Fruit fly (Drosophila melanogaster) whole organism, embryonic: ENCODE data around the gene CG9664.

Source experiments
- Atf-2 ChIP-seq: fragments of 200-800 bp; sonication (Bioruptor generic); optimal IDR thresholded peaks from 2 replicates; lab custom pipeline; 2016; ENCODE audit warnings: missing biosample characterization, missing genetic modification characterization
- CG10274 ChIP-seq: fragments of 200-800 bp; sonication (Bioruptor generic); optimal IDR thresholded peaks from 3 replicates; lab custom pipeline; 2017; ENCODE audit warnings: missing biosample characterization, mild to moderate bottlenecking, missing genetic modification characterization
- CG10654 ChIP-seq: fragments of 200-800 bp; sonication (Bioruptor generic); optimal IDR thresholded peaks from 2 replicates; lab custom pipeline; 2016; ENCODE audit warnings: missing biosample characterization, missing genetic modification characterization
- CG12071 ChIP-seq: fragments of 200-800 bp; sonication (Bioruptor generic); optimal IDR thresholded peaks from 3 replicates; lab custom pipeline; 2018; ENCODE audit warnings: missing biosample characterization, mild to moderate bottlenecking, missing genetic modification characterization
- CG12155 ChIP-seq: fragments of 200-800 bp; sonication (Bioruptor generic); optimal IDR thresholded peaks from 3 replicates; lab custom pipeline; 2016; ENCODE audit warnings: missing biosample characterization, missing genetic modification characterization
- CG12659 ChIP-seq: fragments of 200-800 bp; sonication (Bioruptor generic); optimal IDR thresholded peaks from 3 replicates; lab custom pipeline; 2017; ENCODE audit warnings: mild to moderate bottlenecking, missing biosample characterization, missing genetic modification reagents, missing genetic modification characterization
- CG1603 ChIP-seq: fragments of 200-800 bp; sonication (Bioruptor generic); optimal IDR thresholded peaks from 2 replicates; lab custom pipeline; 2019; ENCODE audit warnings: missing biosample characterization, mild to moderate bottlenecking, missing genetic modification characterization, moderate library complexity
- CG16863 ChIP-seq: fragments of 200-800 bp; sonication (Bioruptor generic); optimal IDR thresholded peaks from 3 replicates; lab custom pipeline; 2016; ENCODE audit warnings: missing biosample characterization, missing genetic modification characterization
- CG2199 ChIP-seq: fragments of 200-800 bp; sonication (Bioruptor generic); IDR thresholded peaks from 3 replicates; pipeline ENCODE4 v1.3.6; 2022; ENCODE audit warnings: missing biosample characterization, missing genetic modification characterization
- CG31365 ChIP-seq: fragments of 200-800 bp; sonication (Bioruptor generic); optimal IDR thresholded peaks from 2 replicates; lab custom pipeline; 2018; ENCODE audit warnings: missing biosample characterization, mild to moderate bottlenecking, missing genetic modification characterization
- CG32767 ChIP-seq: fragments of 200-800 bp; sonication (Bioruptor generic); IDR thresholded peaks from 2 replicates; pipeline ENCODE4 v1.3.6; 2022; ENCODE audit warnings: missing biosample characterization, missing genetic modification characterization
- CG3407 ChIP-seq: fragments of 200-800 bp; sonication (Bioruptor generic); optimal IDR thresholded peaks from 2 replicates; lab custom pipeline; 2018; ENCODE audit warnings: missing biosample characterization, mild to moderate bottlenecking, missing genetic modification characterization
- CG3995 ChIP-seq: fragments of 200-800 bp; sonication (Bioruptor generic); optimal IDR thresholded peaks from 3 replicates; lab custom pipeline; 2016; ENCODE audit warnings: missing biosample characterization, missing genetic modification characterization
- CG5953 ChIP-seq: fragments of 200-800 bp; sonication (Bioruptor generic); IDR thresholded peaks from 2 replicates; pipeline ENCODE4 v1.3.6; 2022; ENCODE audit warnings: missing biosample characterization, missing genetic modification characterization
- CG8089 ChIP-seq: fragments of 200-800 bp; sonication (Bioruptor generic); optimal IDR thresholded peaks from 3 replicates; lab custom pipeline; 2016; ENCODE audit warnings: missing biosample characterization, missing genetic modification characterization
- CG8765 ChIP-seq: fragments of 200-800 bp; sonication (Bioruptor generic); IDR thresholded peaks from 2 replicates; pipeline ENCODE4 v1.3.6; 2022; ENCODE audit warnings: missing biosample characterization, missing genetic modification characterization
- Chrac-16 ChIP-seq: fragments of 200-800 bp; sonication (Bioruptor generic); optimal IDR thresholded peaks from 3 replicates; lab custom pipeline; 2016; ENCODE audit warnings: missing biosample characterization, missing genetic modification characterization
- D ChIP-seq, 2 experiments: fragments of 200-800 bp in 1 of 2; fragments of >200 bp in 1 of 2; sonication (Bioruptor generic) in 1 of 2; optimal IDR thresholded peaks; 2 replicates in 1 of 2; 3 replicates in 1 of 2; lab custom pipeline; 2017; ENCODE audit warnings: mild to moderate bottlenecking in 1 of 2, missing biosample characterization in 1 of 2, missing genetic modification characterization in 1 of 2, missing genetic modification reagents in 1 of 2
- D19A ChIP-seq: fragments of 200-800 bp; optimal IDR thresholded peaks from 3 replicates; lab custom pipeline; 2019; ENCODE audit warnings: missing biosample characterization, mild to moderate bottlenecking, missing genetic modification characterization, moderate library complexity
- Dip2 ChIP-seq: fragments of 200-800 bp; sonication (Bioruptor generic); IDR thresholded peaks from 2 replicates; pipeline ENCODE4 v1.3.6; 2022; ENCODE audit warnings: missing biosample characterization, missing genetic modification characterization
- Fer1 ChIP-seq: fragments of 200-800 bp; sonication (Bioruptor generic); optimal IDR thresholded peaks from 2 replicates; lab custom pipeline; 2017; ENCODE audit warnings: missing biosample characterization, mild to moderate bottlenecking, missing genetic modification characterization
- GATAe ChIP-seq: fragments of 200-800 bp; sonication (Bioruptor generic); conservative IDR thresholded peaks from 2 replicates; pipeline ENCODE4 v1.3.6; 2022; ENCODE audit warnings: missing biosample characterization, missing genetic modification characterization
- H2.0 ChIP-seq: fragments of 200-800 bp; sonication (Bioruptor generic); IDR thresholded peaks from 2 replicates; pipeline ENCODE4 v1.3.6; 2022; ENCODE audit warnings: missing biosample characterization, missing genetic modification characterization
- HLH54F ChIP-seq: fragments of 200-800 bp; sonication (Bioruptor generic); optimal IDR thresholded peaks from 3 replicates; lab custom pipeline; 2016; ENCODE audit warnings: missing biosample characterization, missing genetic modification characterization
- HLHmδ ChIP-seq: fragments of 200-800 bp; sonication (Bioruptor generic); optimal IDR thresholded peaks from 2 replicates; lab custom pipeline; 2018; ENCODE audit warnings: missing biosample characterization, mild to moderate bottlenecking, missing genetic modification characterization, moderate library complexity
- MBD-R2 ChIP-seq: fragments of 200-800 bp; sonication (Bioruptor generic); IDR thresholded peaks from 2 replicates; pipeline ENCODE4 v1.3.6; 2022; ENCODE audit warnings: missing biosample characterization, missing genetic modification characterization
- NK7.1 ChIP-seq: fragments of 200-800 bp; sonication (Bioruptor generic); optimal IDR thresholded peaks from 3 replicates; lab custom pipeline; 2016; ENCODE audit warnings: missing biosample characterization, missing genetic modification characterization
- Nf-YA ChIP-seq: fragments of 200-800 bp; sonication (Bioruptor generic); IDR thresholded peaks from 2 replicates; pipeline ENCODE4 v1.3.6; 2022; ENCODE audit warnings: missing biosample characterization, missing genetic modification characterization
- Six4 ChIP-seq: fragments of 200-800 bp; sonication (Bioruptor generic); optimal IDR thresholded peaks from 2 replicates; lab custom pipeline; 2016; ENCODE audit warnings: missing biosample characterization, missing genetic modification characterization
- Stat92E ChIP-seq, 3 experiments: fragments of >200 bp in 2 of 3; fragments of 200-800 bp in 1 of 3; sonication (Bioruptor generic) in 1 of 3; optimal IDR thresholded peaks; 2 replicates each; lab custom pipeline; 2017 to 2019; ENCODE audit warnings: missing biosample characterization in 3 of 3, missing genetic modification characterization in 3 of 3, mild to moderate bottlenecking in 1 of 3, moderate library complexity in 1 of 3
- Trl ChIP-seq, 3 experiments: fragments of >200 bp in 2 of 3; fragments of 200-800 bp in 1 of 3; sonication (Bioruptor generic) in 1 of 3; optimal IDR thresholded peaks; 2 replicates in 1 of 3; 3 replicates in 2 of 3; lab custom pipeline; 2016 to 2017; ENCODE audit warnings: missing biosample characterization in 1 of 3, missing genetic modification characterization in 1 of 3
- Xbp1 ChIP-seq: fragments of 200-800 bp; sonication (Bioruptor generic); optimal IDR thresholded peaks from 3 replicates; lab custom pipeline; 2016; ENCODE audit warnings: missing biosample characterization, mild to moderate bottlenecking, missing genetic modification characterization
- abd-A ChIP-seq: fragments of 200-800 bp; sonication (Bioruptor generic); optimal IDR thresholded peaks from 3 replicates; lab custom pipeline; 2019; ENCODE audit warnings: missing biosample characterization, mild to moderate bottlenecking, missing genetic modification characterization, moderate library complexity
- aop ChIP-seq: fragments of 200-800 bp; sonication (Bioruptor generic); IDR thresholded peaks from 2 replicates; pipeline ENCODE4 v1.3.6; 2022; ENCODE audit warnings: missing biosample characterization, missing genetic modification characterization
- bbx ChIP-seq: fragments of 200-800 bp; sonication (Bioruptor generic); IDR thresholded peaks from 2 replicates; pipeline ENCODE4 v1.3.6; 2022; ENCODE audit warnings: missing biosample characterization, missing genetic modification characterization; ENCODE audit not compliant: partially characterized antibody
- bsh ChIP-seq, 2 experiments: fragments of 200-800 bp; sonication (Bioruptor generic); optimal IDR thresholded peaks; 2 replicates each; lab custom pipeline; 2017 to 2018; ENCODE audit warnings: mild to moderate bottlenecking in 2 of 2, missing biosample characterization in 2 of 2, missing genetic modification characterization in 2 of 2, moderate library complexity in 1 of 2
- chm ChIP-seq: fragments of 200-800 bp; sonication (Bioruptor generic); IDR thresholded peaks from 2 replicates; pipeline ENCODE4 v1.3.6; 2022; ENCODE audit warnings: missing biosample characterization, missing genetic modification characterization
- ci ChIP-seq: fragments of 200-800 bp; sonication (Bioruptor generic); IDR thresholded peaks from 3 replicates; pipeline ENCODE4 v1.3.6; 2022; ENCODE audit warnings: missing biosample characterization, missing genetic modification characterization
- en ChIP-seq: fragments of 200-800 bp; sonication (Bioruptor generic); optimal IDR thresholded peaks from 2 replicates; lab custom pipeline; 2016; ENCODE audit warnings: missing biosample characterization, missing genetic modification characterization
- nerfin-1 ChIP-seq: fragments of 200-800 bp; sonication (Bioruptor generic); optimal IDR thresholded peaks from 3 replicates; lab custom pipeline; 2019; ENCODE audit warnings: missing biosample characterization, mild to moderate bottlenecking, missing genetic modification characterization, moderate library complexity
- pzg ChIP-seq: fragments of 200-800 bp; sonication (Bioruptor generic); optimal IDR thresholded peaks from 3 replicates; lab custom pipeline; 2018; ENCODE audit warnings: missing biosample characterization, mild to moderate bottlenecking, missing genetic modification characterization, moderate library complexity
- ranshi ChIP-seq: fragments of 200-800 bp; sonication (Bioruptor generic); IDR thresholded peaks from 2 replicates; pipeline ENCODE4 v1.3.6; 2022; ENCODE audit warnings: missing biosample characterization, missing genetic modification characterization
- row ChIP-seq: fragments of 200-800 bp; sonication (Bioruptor generic); IDR thresholded peaks from 3 replicates; pipeline ENCODE4 v1.3.6; 2022; ENCODE audit warnings: missing biosample characterization, missing genetic modification characterization
- sens ChIP-seq: fragments of 200-800 bp; sonication (Bioruptor generic); peaks from one replicate; lab custom pipeline; 2016; ENCODE audit warnings: missing biosample characterization, missing genetic modification characterization
- slou ChIP-seq: fragments of 200-800 bp; sonication (Bioruptor generic); optimal IDR thresholded peaks from 3 replicates; lab custom pipeline; 2016; ENCODE audit warnings: missing biosample characterization, missing genetic modification characterization
- so ChIP-seq: fragments of 200-800 bp; sonication (Bioruptor generic); IDR thresholded peaks from 3 replicates; pipeline ENCODE4 v1.3.6; 2022; ENCODE audit warnings: missing biosample characterization, missing genetic modification characterization
- sob ChIP-seq: fragments of 200-800 bp; sonication (Bioruptor generic); IDR thresholded peaks from 2 replicates; pipeline ENCODE4 v1.3.6; 2022; ENCODE audit warnings: missing biosample characterization, missing genetic modification characterization
- tna ChIP-seq: fragments of 200-800 bp; sonication (Bioruptor generic); IDR thresholded peaks from 2 replicates; pipeline ENCODE4 v1.3.6; 2022; ENCODE audit warnings: missing biosample characterization, missing genetic modification characterization; ENCODE audit not compliant: partially characterized antibody

CG9664 gene

DNA sequence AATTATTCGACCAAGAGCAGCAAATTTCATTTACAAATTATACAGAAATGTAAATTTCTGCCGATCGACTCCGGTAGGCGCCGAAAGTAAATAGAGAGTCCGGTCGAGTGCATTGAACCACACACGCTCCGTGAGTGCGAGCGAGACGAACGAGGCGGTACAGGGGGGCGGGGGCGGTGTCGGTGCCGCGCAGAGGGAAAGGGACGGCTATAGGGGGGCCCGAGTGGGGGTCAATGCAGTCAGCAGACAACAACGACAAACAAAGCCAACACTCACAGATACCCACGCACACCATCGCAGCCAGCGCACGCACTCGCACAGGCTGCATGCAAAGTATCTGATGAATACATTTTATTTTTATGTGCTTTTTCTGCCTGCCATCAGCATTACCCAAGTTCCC is 44.9 kb upstream of the CG9664 start (continued):
- no peak for TF ChIP-seq NK7.1 (GFP tag; lab: Kevin White, UChicago)
- no peak for TF ChIP-seq CG8765 (GFP tag; lab: Robert Waterston, UW)
- TF ChIP-seq HLH54F, result no peak
- TF ChIP-seq abd-A, result peak; percentile 67
- 0 out of 3 replicates have a peak, but pooled peaks have one; percentile 19 for TF ChIP-seq CG2199
- no peak for TF ChIP-seq CG1603 (tag; lab: Kevin White, UChicago)
- TF ChIP-seq Dip2, result no peak
- no peak for TF ChIP-seq pzg (GFP tag; lab: Kevin White, UChicago)
- TF ChIP-seq CG12155 (GFP tag; lab: Kevin White, UChicago), result no peak
- no peak for TF ChIP-seq CG12071 (GFP tag; lab: Kevin White, UChicago)
- no peak for TF ChIP-seq CG12659 (GFP tag; lab: Kevin White, UChicago)

DNA sequence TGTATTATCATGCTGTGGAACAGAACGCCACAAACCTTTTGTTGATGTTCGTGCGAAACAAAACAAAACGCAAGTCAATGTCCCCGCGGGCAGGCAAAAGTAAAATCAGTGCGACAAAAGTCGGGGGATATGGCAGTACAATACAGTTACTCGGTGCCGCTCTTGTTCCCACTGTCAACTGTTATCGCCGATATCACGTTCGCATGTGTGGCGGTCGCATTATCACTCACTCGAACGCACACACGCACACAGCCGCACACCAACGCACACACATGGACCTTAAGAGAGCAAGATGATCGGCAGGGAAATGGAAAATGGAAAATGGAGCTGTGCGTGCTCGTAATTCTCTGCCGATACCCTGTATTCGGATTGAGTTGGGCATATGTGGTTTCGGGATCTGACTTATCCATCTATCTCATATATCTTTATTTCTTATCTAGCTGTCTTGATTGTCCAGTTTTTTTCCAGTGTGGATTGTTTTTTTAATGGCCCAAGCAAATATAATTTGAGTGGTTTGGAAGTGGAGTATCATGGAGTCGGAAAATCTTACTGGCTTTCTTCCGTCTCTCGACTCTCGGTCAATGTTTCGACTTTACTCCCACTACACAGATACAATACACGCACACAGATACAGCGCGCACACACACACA is 44.2 kb upstream of the CG9664 start:
- peak; percentile 86 for TF ChIP-seq Atf-2
- peak; percentile 65 for TF ChIP-seq H2.0 (GFP tag; lab: Robert Waterston, UW)
- TF ChIP-seq CG10654 (GFP tag; lab: Kevin White, UChicago), result peak; percentile 80
- TF ChIP-seq Fer1, result no peak
- 0 out of 2 replicates have a peak, but pooled peaks have one; percentile 7 for TF ChIP-seq aop
- TF ChIP-seq sob (GFP tag; lab: Robert Waterston, UW), result peak; percentile 48; the same call in 1 of the 2 replicates
- peak; percentile 68 to 96 for TF ChIP-seq bsh (GFP tag; optimal IDR thresholded peaks at IDR 0.05; lab: Kevin White, UChicago)
- TF ChIP-seq sens (GFP tag; lab: Kevin White, UChicago), result peak; percentile 98
- TF ChIP-seq D19A (tag; lab: Kevin White, UChicago), result peak; percentile 73
- peak; percentile 85 for TF ChIP-seq CG3407 (GFP tag; lab: Kevin White, UChicago)
- no peak for TF ChIP-seq bbx (GFP tag; lab: Robert Waterston, UW)
- TF ChIP-seq en (GFP tag; lab: Kevin White, UChicago), result peak; percentile 71
- TF ChIP-seq Stat92E (GFP tag; optimal IDR thresholded peaks at IDR 0.05; lab: Kevin White, UChicago), result peak in 1 of 3 experiments; percentile 50
- peak; percentile 65 for TF ChIP-seq Nf-YA (GFP tag; lab: Robert Waterston, UW)
- peak; percentile 87 for TF ChIP-seq CG16863 (GFP tag; lab: Kevin White, UChicago)
- peak; percentile 63; the same call in 1 of the 2 replicates for TF ChIP-seq CG32767 (GFP tag; lab: Robert Waterston, UW)
- no peak for TF ChIP-seq CG10274 (GFP tag; lab: Kevin White, UChicago)
- TF ChIP-seq so, result peak; percentile 45; the same call in 1 of the 3 replicates
- TF ChIP-seq Xbp1 (GFP tag; lab: Kevin White, UChicago), result peak; percentile 80
- TF ChIP-seq tna (GFP tag; lab: Robert Waterston, UW), result no peak
- peak; percentile 44 for TF ChIP-seq CG31365 (tag; lab: Kevin White, UChicago)
- TF ChIP-seq slou (GFP tag; lab: Kevin White, UChicago), result peak; percentile 6
- TF ChIP-seq CG5953 (GFP tag; lab: Robert Waterston, UW), result peak; percentile 67
- no peak for TF ChIP-seq nerfin-1 (tag; lab: Kevin White, UChicago)
- TF ChIP-seq row (GFP tag; lab: Robert Waterston, UW), result peak; percentile 86
- peak; percentile 94 for TF ChIP-seq chm (GFP tag; lab: Robert Waterston, UW)
- TF ChIP-seq Chrac-16, result peak; percentile 86
- TF ChIP-seq CG3995 (GFP tag; lab: Kevin White, UChicago), result no peak
- no peak for TF ChIP-seq MBD-R2
- peak; percentile 94 for TF ChIP-seq ci (GFP tag; lab: Robert Waterston, UW)
- TF ChIP-seq ranshi, result peak; percentile 68; the same call in 1 of the 2 replicates
- TF ChIP-seq HLHmδ, result peak; percentile 68
- no peak; the same call in 1 of the 2 replicates for TF ChIP-seq CG8765 (GFP tag; lab: Robert Waterston, UW)
- peak in 1 of 2 experiments; percentile 1 for TF ChIP-seq Trl (optimal IDR thresholded peaks at IDR 0.05; lab: Kevin White, UChicago)
- TF ChIP-seq Trl (GFP tag; optimal IDR thresholded peaks at IDR 0.05; lab: Kevin White, UChicago), result peak; percentile 83
- TF ChIP-seq D (optimal IDR thresholded peaks at IDR 0.05; lab: Kevin White, UChicago), result no peak
- peak; percentile 92 for TF ChIP-seq D (GFP tag; optimal IDR thresholded peaks at IDR 0.05; lab: Kevin White, UChicago)
- TF ChIP-seq GATAe (GFP tag; lab: Robert Waterston, UW), result no peak
- peak; percentile 89 for TF ChIP-seq Six4 (GFP tag; lab: Kevin White, UChicago)
- peak; percentile 90 for TF ChIP-seq CG8089
